Fruit fly (Drosophila melanogaster) whole organism, pupa: ENCODE results near the gene CG5815.

Source experiments
- CG10348 ChIP-seq: fragments of 200-800 bp; sonication (Bioruptor generic); IDR thresholded peaks from 2 replicates; pipeline ENCODE4 v1.3.6; 2022; ENCODE audit warnings: missing biosample characterization, missing genetic modification characterization
- CG12605 ChIP-seq: fragments of 200-800 bp; sonication (Bioruptor generic); IDR thresholded peaks from 2 replicates; pipeline ENCODE4 v1.3.6; 2022; ENCODE audit warnings: missing biosample characterization, missing genetic modification characterization
- CG13204 ChIP-seq: fragments of 200-800 bp; sonication (Bioruptor generic); optimal IDR thresholded peaks from 2 replicates; lab custom pipeline; 2018; ENCODE audit warnings: missing biosample characterization, mild to moderate bottlenecking, missing genetic modification characterization, moderate library complexity
- CG14655 ChIP-seq: fragments of 200-800 bp; sonication (Bioruptor generic); optimal IDR thresholded peaks from 3 replicates; lab custom pipeline; 2017; ENCODE audit warnings: mild to moderate bottlenecking, missing biosample characterization, missing genetic modification reagents, missing genetic modification characterization
- CG15710 ChIP-seq: fragments of 200-800 bp; sonication (Bioruptor generic); optimal IDR thresholded peaks from 2 replicates; lab custom pipeline; 2018; ENCODE audit warnings: missing biosample characterization, mild to moderate bottlenecking, missing genetic modification characterization, moderate library complexity
- CG17806 ChIP-seq: fragments of 200-800 bp; sonication (Bioruptor generic); optimal IDR thresholded peaks from 2 replicates; lab custom pipeline; 2018; ENCODE audit warnings: missing biosample characterization, mild to moderate bottlenecking, missing genetic modification characterization, moderate library complexity
- CG32121 ChIP-seq: fragments of 200-800 bp; sonication (Bioruptor generic); IDR thresholded peaks from 2 replicates; pipeline ENCODE4 v1.3.6; 2022; ENCODE audit warnings: missing biosample characterization, missing genetic modification characterization
- CG34367 ChIP-seq: fragments of 200-800 bp; sonication (Bioruptor generic); optimal IDR thresholded peaks from 2 replicates; lab custom pipeline; 2018; ENCODE audit warnings: missing biosample characterization, mild to moderate bottlenecking, missing genetic modification characterization
- CG4496 ChIP-seq: fragments of 200-800 bp; sonication (Bioruptor generic); IDR thresholded peaks from 3 replicates; pipeline ENCODE4 v1.3.6; 2022; ENCODE audit warnings: missing biosample characterization, missing genetic modification characterization
- CG8159 ChIP-seq: fragments of 200-800 bp; sonication (Bioruptor generic); optimal IDR thresholded peaks from 3 replicates; lab custom pipeline; 2018; ENCODE audit warnings: missing biosample characterization, mild to moderate bottlenecking, missing genetic modification characterization, moderate library complexity
- CG8301 ChIP-seq: fragments of 200-800 bp; sonication (Bioruptor generic); optimal IDR thresholded peaks from 2 replicates; lab custom pipeline; 2018; ENCODE audit warnings: missing biosample characterization, mild to moderate bottlenecking, missing genetic modification characterization
- CG9948 ChIP-seq: fragments of 200-800 bp; sonication (Bioruptor generic); optimal IDR thresholded peaks from 2 replicates; lab custom pipeline; 2018; ENCODE audit warnings: missing biosample characterization, mild to moderate bottlenecking, missing genetic modification characterization, moderate library complexity
- D1 ChIP-seq: fragments of 200-800 bp; sonication (Bioruptor generic); optimal IDR thresholded peaks from 2 replicates; lab custom pipeline; 2018; ENCODE audit warnings: missing biosample characterization, mild to moderate bottlenecking, missing genetic modification characterization, moderate library complexity
- EcR ChIP-seq: fragments of 200-800 bp; sonication (Bioruptor generic); optimal IDR thresholded peaks from 3 replicates; lab custom pipeline; 2019; ENCODE audit warnings: missing biosample characterization, missing genetic modification characterization, mild to moderate bottlenecking, moderate library complexity, missing genetic modification reagents
- Ets98B ChIP-seq: fragments of 200-800 bp; sonication (Bioruptor generic); IDR thresholded peaks from 2 replicates; pipeline ENCODE4 v1.3.6; 2022; ENCODE audit warnings: missing biosample characterization, missing genetic modification characterization
- Pif1A ChIP-seq: fragments of 200-800 bp; sonication (Bioruptor generic); optimal IDR thresholded peaks from 3 replicates; lab custom pipeline; 2016; ENCODE audit warnings: missing biosample characterization, missing genetic modification characterization
- Pif1B ChIP-seq: fragments of 200-800 bp; sonication (Bioruptor generic); optimal IDR thresholded peaks from 3 replicates; lab custom pipeline; 2016; ENCODE audit warnings: missing biosample characterization, missing genetic modification characterization
- Snoo ChIP-seq: fragments of 200-800 bp; sonication (Bioruptor generic); optimal IDR thresholded peaks from 3 replicates; lab custom pipeline; 2017; ENCODE audit warnings: missing biosample characterization, mild to moderate bottlenecking, missing genetic modification characterization, inconsistent platforms
- fd96Ca ChIP-seq: fragments of 200-800 bp; sonication (Bioruptor generic); IDR thresholded peaks from 3 replicates; pipeline ENCODE4 v1.3.6; 2022; ENCODE audit warnings: missing biosample characterization, missing genetic modification characterization
- gl ChIP-seq: fragments of 200-800 bp; sonication (Bioruptor generic); optimal IDR thresholded peaks from 2 replicates; lab custom pipeline; 2018; ENCODE audit warnings: missing biosample characterization, mild to moderate bottlenecking, missing genetic modification characterization
- rn ChIP-seq: fragments of 200-800 bp; sonication (Bioruptor generic); IDR thresholded peaks from 2 replicates; pipeline ENCODE4 v1.3.6; 2022; ENCODE audit warnings: missing biosample characterization, missing genetic modification characterization

Gene CG5815

DNA sequence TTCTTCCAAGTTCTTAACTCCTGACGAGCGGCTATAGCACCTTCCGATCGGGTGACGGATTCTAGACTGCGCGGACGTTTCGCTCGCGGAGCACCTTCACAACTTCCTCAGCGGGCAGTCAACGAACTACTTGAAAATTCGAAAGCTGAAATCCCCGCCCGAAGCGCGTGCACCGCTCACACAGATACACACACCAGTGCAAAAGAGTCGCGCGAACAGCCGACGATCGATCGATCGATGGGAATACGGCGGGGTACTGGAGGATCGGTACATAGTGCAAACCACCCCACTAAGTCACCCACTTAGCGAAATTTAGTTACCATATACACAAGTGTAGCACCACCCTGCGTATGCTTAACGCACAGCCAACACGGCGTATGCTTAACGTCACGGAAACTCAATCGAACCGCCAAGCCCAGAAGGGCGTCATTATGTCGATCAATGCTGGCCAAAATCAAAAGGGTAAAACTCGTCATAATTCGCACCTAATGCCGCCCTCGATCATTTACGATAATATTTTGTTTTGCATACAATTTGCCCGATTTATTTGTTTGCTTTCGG lies 6.2 kb upstream of the CG5815 start, which contains the start of gene CAH9:
Gene CAH9 (minus strand): TSS at position 51 of the 561 bp plus-strand sequence.
- TF ChIP-seq Pif1A (GFP tag; lab: Kevin White, UChicago): no peak

DNA sequence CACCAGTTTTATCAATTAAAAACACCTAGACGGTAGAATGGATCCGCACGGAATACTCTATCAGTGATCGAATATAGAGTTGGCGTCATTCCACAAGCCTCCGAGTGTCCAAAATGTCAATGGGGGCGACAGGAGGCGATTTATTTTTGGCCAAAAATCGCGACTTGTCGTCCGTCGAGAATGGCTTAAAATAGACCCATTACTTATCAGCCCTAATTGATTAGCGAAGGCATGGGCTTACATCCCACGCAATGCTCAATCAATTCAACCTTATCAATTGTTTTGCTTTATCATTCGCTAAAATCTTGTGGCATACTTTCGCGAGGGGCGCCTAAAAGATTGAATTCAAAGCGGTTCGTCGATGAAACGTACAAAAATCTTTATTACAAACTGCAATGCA lies 4.3 kb upstream of the CG5815 start:
- TF ChIP-seq CG10348 (GFP tag; lab: Robert Waterston, UW) (no peak), CG8159 (tag; lab: Kevin White, UChicago) (no peak), CG12605 (no peak), Pif1A (GFP tag; lab: Kevin White, UChicago) (no peak), D1 (tag; lab: Kevin White, UChicago) (no peak), CG32121 (no peak), CG17806 (tag; lab: Kevin White, UChicago) (no peak), CG9948 (no peak), CG8301 (tag; lab: Kevin White, UChicago) (no peak), Ets98B (GFP tag; lab: Robert Waterston, UW) (no peak), CG15710 (tag; lab: Kevin White, UChicago) (no peak), CG14655 (no peak)
- TF ChIP-seq, all 21 proteins: peak for 0

DNA sequence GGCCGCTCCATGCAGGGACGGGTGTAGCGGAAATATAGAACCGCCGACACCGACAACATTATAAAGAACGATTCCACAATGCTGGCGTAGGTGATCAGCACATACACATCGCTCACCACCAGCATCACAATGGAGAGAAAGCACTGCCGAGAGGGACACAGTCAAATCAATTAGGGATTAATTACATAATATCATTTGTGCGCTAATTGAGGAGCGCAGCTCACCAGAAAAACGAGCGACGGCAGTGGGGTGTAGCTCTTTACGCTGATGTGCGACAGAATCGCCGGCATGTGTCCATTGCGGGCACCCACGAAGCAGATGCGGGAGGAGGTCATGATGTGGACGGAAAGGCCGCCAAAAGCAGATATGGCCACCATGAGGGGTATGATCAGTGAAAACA lies 2.9 kb upstream of the CG5815 start:
- no peak for TF ChIP-seq fd96Ca (GFP tag; lab: Robert Waterston, UW)

DNA sequence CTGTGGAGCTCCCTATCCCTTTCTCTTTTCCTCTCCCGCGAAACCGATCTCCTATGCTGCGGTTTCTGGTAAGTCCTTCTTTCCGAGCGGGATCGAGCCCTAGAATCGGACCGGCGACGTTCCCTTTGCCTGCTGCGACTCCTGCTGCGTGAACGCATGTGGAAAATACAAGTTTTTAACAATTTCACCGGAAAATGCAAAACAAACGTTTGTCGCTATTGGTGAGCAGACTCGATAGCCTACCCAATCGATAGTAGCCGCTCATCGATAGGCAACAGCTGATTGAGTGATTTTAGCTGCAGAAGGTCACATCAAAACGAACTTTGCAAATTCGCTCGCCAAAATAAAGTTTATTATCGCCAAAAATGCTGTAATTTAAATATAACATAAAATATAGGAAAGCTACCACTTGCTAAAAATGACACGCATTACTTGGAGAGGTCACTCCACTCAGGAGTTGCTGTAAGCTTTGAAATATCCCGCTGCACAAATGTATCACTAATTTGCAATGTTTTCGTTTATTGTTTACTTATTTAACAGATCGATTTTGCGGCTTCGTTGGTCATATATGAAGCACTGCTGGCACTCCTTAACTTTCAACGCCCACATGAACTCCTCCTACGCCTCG lies 4.2 kb downstream of the CG5815 start, which contains the start of the genes CG6066 and CG5880:
Gene CG6066 (minus strand): TSS at position 243 of the 628 bp plus-strand sequence.
Gene CG5880 (plus strand): TSS at position 281 of the 628 bp plus-strand sequence.
- no peak for TF ChIP-seq CG34367 (tag; lab: Kevin White, UChicago)
- TF ChIP-seq CG8301 (tag; lab: Kevin White, UChicago): no peak
- no peak for TF ChIP-seq CG8159 (tag; lab: Kevin White, UChicago)
- TF ChIP-seq CG15710 (tag; lab: Kevin White, UChicago): no peak
- TF ChIP-seq CG17806 (tag; lab: Kevin White, UChicago): no peak
- no peak for TF ChIP-seq CG9948
- TF ChIP-seq D1 (tag; lab: Kevin White, UChicago): no peak
- no peak for TF ChIP-seq EcR

DNA sequence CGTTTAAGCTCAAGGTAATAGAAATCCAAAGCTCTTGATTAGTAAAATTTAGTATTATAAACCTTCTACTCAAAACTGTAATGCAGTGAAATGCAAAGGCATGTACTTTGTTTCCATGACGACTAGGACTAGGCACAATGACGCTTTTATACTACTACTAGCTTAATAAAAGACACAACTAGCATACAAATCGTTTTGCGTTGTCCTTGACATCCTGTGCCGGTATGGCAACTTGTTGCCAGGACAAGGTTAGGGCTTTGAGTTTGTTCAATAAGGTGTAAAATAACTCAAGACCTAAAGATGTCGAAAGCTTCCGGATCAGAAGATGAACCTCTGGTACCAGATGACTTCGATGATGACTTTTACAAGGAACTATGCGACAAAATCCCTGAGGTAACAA lies 6.0 kb downstream of the CG5815 start, which contains the start of gene CG5882:
Gene CG5882 (plus strand): TSS at position 301 of the 400 bp plus-strand sequence.
- TF ChIP-seq CG12605 (no peak), CG9948 (no peak), CG4496 (GFP tag; lab: Robert Waterston, UW) (no peak), Pif1A (GFP tag; lab: Kevin White, UChicago) (no peak), CG17806 (tag; lab: Kevin White, UChicago) (no peak), CG8159 (tag; lab: Kevin White, UChicago) (no peak), gl (tag; lab: Kevin White, UChicago) (no peak), D1 (tag; lab: Kevin White, UChicago) (no peak), rn (GFP tag; lab: Robert Waterston, UW) (no peak), EcR (no peak), Pif1B (GFP tag; lab: Kevin White, UChicago) (no peak), CG34367 (tag; lab: Kevin White, UChicago) (no peak), CG13204 (no peak), fd96Ca (GFP tag; lab: Robert Waterston, UW) (no peak), CG15710 (tag; lab: Kevin White, UChicago) (no peak), CG10348 (GFP tag; lab: Robert Waterston, UW) (no peak), Snoo (tag; lab: Kevin White, UChicago) (no peak), CG8301 (tag; lab: Kevin White, UChicago) (no peak)
- TF ChIP-seq, all 21 proteins: peak for 0

DNA sequence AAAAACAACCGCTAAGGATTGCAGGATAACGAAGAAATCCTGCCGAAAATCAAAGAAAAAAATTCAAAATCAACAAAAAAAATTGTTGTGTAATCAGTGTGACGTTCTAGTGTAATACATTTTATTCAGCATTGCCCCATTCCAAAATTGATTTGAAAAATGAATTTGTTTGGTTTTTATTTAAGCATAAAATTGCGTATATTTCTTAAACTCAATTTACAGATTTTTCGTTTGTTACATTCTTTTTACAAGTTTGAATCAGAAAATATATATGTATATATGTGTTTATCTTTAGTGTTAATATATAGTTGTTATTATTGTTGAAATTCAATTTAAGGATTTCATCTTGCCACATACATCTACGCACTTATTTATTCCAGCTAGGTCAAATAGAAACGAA lies 12.2 kb downstream of the CG5815 start, which contains the start of gene CG6059:
Gene CG6059 (minus strand): TSS at position 101 of the 400 bp plus-strand sequence.
- TF ChIP-seq CG12605: no peak
- TF ChIP-seq Snoo (tag; lab: Kevin White, UChicago): no peak
- TF ChIP-seq CG10348 (GFP tag; lab: Robert Waterston, UW): no peak
- TF ChIP-seq CG4496 (GFP tag; lab: Robert Waterston, UW): no peak
- no peak for TF ChIP-seq D1 (tag; lab: Kevin White, UChicago)
- TF ChIP-seq Ets98B (GFP tag; lab: Robert Waterston, UW): no peak
- TF ChIP-seq CG32121: no peak

DNA sequence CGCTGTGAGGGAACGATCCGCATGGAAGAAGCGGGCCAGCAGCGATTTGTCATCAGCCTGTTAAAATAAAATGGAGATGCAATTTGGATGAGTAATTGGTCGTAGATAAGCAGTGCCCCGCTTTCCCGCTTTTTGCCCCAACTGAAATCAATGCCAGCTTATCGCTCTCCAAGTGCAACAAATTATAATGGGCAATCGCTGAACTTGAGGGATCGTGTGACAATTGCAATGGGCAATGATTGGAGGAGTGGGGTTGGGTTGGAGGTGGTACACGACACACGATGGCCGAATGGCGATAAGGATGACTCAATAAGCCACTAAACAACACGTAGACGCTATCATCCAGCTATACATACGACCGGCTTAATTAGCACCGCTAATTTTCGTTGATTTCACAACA lies 16.4 kb downstream of the CG5815 start:
- TF ChIP-seq CG32121: no peak
- TF ChIP-seq CG8159 (tag; lab: Kevin White, UChicago): no peak
- no peak for TF ChIP-seq EcR
- TF ChIP-seq rn (GFP tag; lab: Robert Waterston, UW): no peak
- no peak for TF ChIP-seq CG17806 (tag; lab: Kevin White, UChicago)
- no peak for TF ChIP-seq CG34367 (tag; lab: Kevin White, UChicago)
- no peak for TF ChIP-seq CG12605
- TF ChIP-seq CG9948: no peak
- TF ChIP-seq gl (tag; lab: Kevin White, UChicago): no peak
- TF ChIP-seq, all 21 proteins: peak for 0
